Worm (Caenorhabditis elegans) whole organism, young adult: Measurements from ENCODE around the gene dnj-9.

Source experiments
- F10E7.11 ChIP-seq: sonication (generic microtip); optimal IDR thresholded peaks from 2 replicates; lab custom pipeline; 2017; ENCODE audit warnings: mild to moderate bottlenecking, missing genetic modification characterization, moderate library complexity, missing compliant biosample characterization
- T07F8.4 ChIP-seq: sonication (generic microtip); optimal IDR thresholded peaks from 2 replicates; lab custom pipeline; 2016; ENCODE audit warnings: mild to moderate bottlenecking, missing genetic modification characterization, moderate library complexity, missing compliant biosample characterization
- ztf-22 ChIP-seq: fragments of 200-800 bp; sonication (Bioruptor generic); optimal IDR thresholded peaks from 2 replicates; lab custom pipeline; 2018; ENCODE audit warnings: mild to moderate bottlenecking, missing genetic modification characterization, moderate library complexity, missing compliant biosample characterization

DNA sequence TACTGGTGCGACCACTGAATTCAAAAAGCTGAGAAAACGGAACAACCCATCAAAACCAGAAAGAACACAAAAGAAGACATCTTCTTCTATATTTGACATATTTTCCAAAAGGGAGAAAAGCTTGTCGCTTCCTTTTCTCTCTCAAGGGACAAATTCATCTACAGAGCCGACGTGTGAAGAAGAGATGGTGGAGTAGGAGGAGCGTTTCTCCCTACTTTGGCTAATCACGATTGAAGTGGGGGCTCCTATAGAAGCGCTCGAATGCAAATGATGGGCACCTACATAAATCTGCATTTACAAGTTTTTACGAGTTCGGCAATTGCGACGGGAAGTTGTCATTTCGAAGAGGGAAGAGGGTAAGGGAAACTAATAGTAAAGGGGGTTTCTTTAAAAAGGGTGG lies 45.6 kb upstream of the dnj-9 start:
- TF ChIP-seq F10E7.11 (tag; lab: Kevin White, UChicago) (no peak), T07F8.4 (tag; lab: Kevin White, UChicago) (no peak), ztf-22 (GFP tag; lab: Kevin White, UChicago) (no peak)
